Worm (Caenorhabditis elegans) whole organism, young adult: Measurements from ENCODE around the gene Y75B8A.34.

Experiments used
- C17E4.6 ChIP-seq: fragments of 200-800 bp; sonication (Bioruptor generic); IDR thresholded peaks from 2 replicates; pipeline ENCODE4 v1.3.6; 2022; ENCODE audit warnings: missing genetic modification reagents, missing genetic modification characterization, missing compliant biosample characterization
- F10E7.11 ChIP-seq: sonication (generic microtip); optimal IDR thresholded peaks from 2 replicates; lab custom pipeline; 2017; ENCODE audit warnings: mild to moderate bottlenecking, missing genetic modification characterization, moderate library complexity, missing compliant biosample characterization
- F23B12.7 ChIP-seq: sonication (generic microtip); optimal IDR thresholded peaks from 2 replicates; lab custom pipeline; 2017; ENCODE audit warnings: missing genetic modification characterization, mild to moderate bottlenecking, missing compliant biosample characterization, antibody characterized with exemption, moderate library complexity; ENCODE audit not compliant: insufficient read depth
- F52B5.7 ChIP-seq: sonication (generic microtip); optimal IDR thresholded peaks from 2 replicates; lab custom pipeline; 2016; ENCODE audit warnings: mild to moderate bottlenecking, missing genetic modification characterization, missing compliant biosample characterization
- F55B11.4 ChIP-seq: sonication (generic microtip); optimal IDR thresholded peaks from 2 replicates; lab custom pipeline; 2016; ENCODE audit warnings: missing compliant biosample characterization, missing genetic modification characterization, borderline replicate concordance; ENCODE audit not compliant: insufficient read depth
- F57C9.4 ChIP-seq: sonication (generic microtip); optimal IDR thresholded peaks from 2 replicates; lab custom pipeline; 2017; ENCODE audit warnings: mild to moderate bottlenecking, missing genetic modification characterization, missing compliant biosample characterization
- T26A5.8 ChIP-seq: sonication (generic microtip); optimal IDR thresholded peaks from 2 replicates; lab custom pipeline; 2016; ENCODE audit warnings: missing genetic modification characterization, missing compliant biosample characterization
- Y53F4B.3 ChIP-seq: fragments of 200-800 bp; sonication (Bioruptor generic); IDR thresholded peaks from 2 replicates; pipeline ENCODE4 v1.3.6; 2022; ENCODE audit warnings: missing genetic modification reagents, missing genetic modification characterization, missing compliant biosample characterization
- Y56A3A.18 ChIP-seq: fragments of 200-800 bp; sonication (Bioruptor generic); IDR thresholded peaks from 2 replicates; pipeline ENCODE4 v1.3.6; 2022; ENCODE audit warnings: missing genetic modification reagents, missing genetic modification characterization, missing compliant biosample characterization
- Y67H2A.10 ChIP-seq: fragments of 200-800 bp; sonication (Bioruptor generic); conservative IDR thresholded peaks from 2 replicates; pipeline ENCODE4 v1.3.6; 2022; ENCODE audit warnings: missing genetic modification reagents, missing genetic modification characterization, missing compliant biosample characterization
- Y79H2A.3 ChIP-seq: fragments of 200-800 bp; sonication (Bioruptor generic); conservative IDR thresholded peaks from 2 replicates; pipeline ENCODE4 v1.3.6; 2022; ENCODE audit warnings: missing genetic modification reagents, missing genetic modification characterization, missing compliant biosample characterization
- Y95B8A.8 ChIP-seq: fragments of 200-800 bp; sonication (Bioruptor generic); IDR thresholded peaks from 2 replicates; pipeline ENCODE4 v1.3.6; 2022; ENCODE audit warnings: missing genetic modification reagents, missing genetic modification characterization, missing compliant biosample characterization
- ZK185.1 ChIP-seq: sonication (generic microtip); optimal IDR thresholded peaks from 2 replicates; lab custom pipeline; 2016; ENCODE audit warnings: mild to moderate bottlenecking, missing genetic modification characterization, missing compliant biosample characterization; ENCODE audit not compliant: poor library complexity, severe bottlenecking
- akir-1 ChIP-seq: fragments of 200-800 bp; sonication (Bioruptor generic); optimal IDR thresholded peaks from 2 replicates; lab custom pipeline; 2018; ENCODE audit warnings: mild to moderate bottlenecking, missing genetic modification characterization, moderate library complexity, missing compliant biosample characterization
- aptf-2 ChIP-seq: fragments of 200-800 bp; sonication (Bioruptor generic); conservative IDR thresholded peaks from 2 replicates; pipeline ENCODE4 v1.3.6; 2022; ENCODE audit warnings: missing genetic modification reagents, missing genetic modification characterization, missing compliant biosample characterization
- attf-5 ChIP-seq: fragments of 200-800 bp; sonication (Bioruptor generic); optimal IDR thresholded peaks from 2 replicates; lab custom pipeline; 2018; ENCODE audit warnings: mild to moderate bottlenecking, missing genetic modification characterization, missing compliant biosample characterization
- cebp-2 ChIP-seq: fragments of 200-800 bp; sonication (Bioruptor generic); IDR thresholded peaks from 2 replicates; pipeline ENCODE4 v1.3.6; 2022; ENCODE audit warnings: missing genetic modification characterization, missing compliant biosample characterization
- ceh-27 ChIP-seq: fragments of 200-800 bp; sonication (Bioruptor generic); optimal IDR thresholded peaks from 2 replicates; lab custom pipeline; 2018; ENCODE audit warnings: mild to moderate bottlenecking, missing genetic modification characterization, moderate library complexity, missing compliant biosample characterization
- ceh-40 ChIP-seq: fragments of 200-800 bp; sonication (Bioruptor generic); IDR thresholded peaks from 2 replicates; pipeline ENCODE4 v1.3.6; 2022; ENCODE audit warnings: missing genetic modification characterization, missing compliant biosample characterization
- ceh-79 ChIP-seq: sonication (generic microtip); optimal IDR thresholded peaks from 2 replicates; lab custom pipeline; 2017; ENCODE audit warnings: mild to moderate bottlenecking, missing genetic modification characterization, missing compliant biosample characterization
- dox-1 ChIP-seq: fragments of 200-800 bp; sonication (Bioruptor generic); IDR thresholded peaks from 2 replicates; pipeline ENCODE4 v1.3.6; 2022; ENCODE audit warnings: missing genetic modification reagents, missing genetic modification characterization, missing compliant biosample characterization
- egl-44 ChIP-seq: fragments of 200-800 bp; sonication (Bioruptor generic); IDR thresholded peaks from 2 replicates; pipeline ENCODE4 v1.3.6; 2022; ENCODE audit warnings: missing genetic modification reagents, missing genetic modification characterization, missing compliant biosample characterization
- gei-17 ChIP-seq: fragments of 200-800 bp; sonication (Bioruptor generic); optimal IDR thresholded peaks from 2 replicates; lab custom pipeline; 2018; ENCODE audit warnings: mild to moderate bottlenecking, missing genetic modification characterization, missing compliant biosample characterization
- hlh-12 ChIP-seq: sonication (generic microtip); optimal IDR thresholded peaks from 2 replicates; lab custom pipeline; 2016; ENCODE audit warnings: missing genetic modification characterization, missing compliant biosample characterization
- hmg-20 ChIP-seq: fragments of 200-800 bp; sonication (Bioruptor generic); IDR thresholded peaks from 2 replicates; pipeline ENCODE4 v1.3.6; 2022; ENCODE audit warnings: missing genetic modification reagents, missing genetic modification characterization, missing compliant biosample characterization
- hsf-1 ChIP-seq: fragments of 200-800 bp; sonication (Bioruptor generic); IDR thresholded peaks from 2 replicates; pipeline ENCODE4 v1.3.6; 2022; ENCODE audit warnings: missing genetic modification reagents, missing genetic modification characterization, missing compliant biosample characterization
- lag-1 ChIP-seq: fragments of 200-800 bp; sonication (Bioruptor generic); IDR thresholded peaks from 2 replicates; pipeline ENCODE4 v1.3.6; 2022; ENCODE audit warnings: missing genetic modification reagents, missing genetic modification characterization, missing compliant biosample characterization
- let-607 ChIP-seq, 2 experiments: fragments of 200-800 bp in 1 of 2; sonication (Bioruptor generic) in 1 of 2; sonication (generic microtip) in 1 of 2; optimal IDR thresholded peaks; 2 replicates each; lab custom pipeline; 2016 to 2018; ENCODE audit warnings: mild to moderate bottlenecking in 2 of 2, missing compliant biosample characterization in 2 of 2, missing genetic modification characterization in 2 of 2, moderate library complexity in 2 of 2, missing genotype in 1 of 2
- lir-1 ChIP-seq: fragments of 200-800 bp; sonication (Bioruptor generic); conservative IDR thresholded peaks from 2 replicates; pipeline ENCODE4 v1.3.6; 2022; ENCODE audit warnings: missing genetic modification reagents, missing genetic modification characterization, missing compliant biosample characterization
- lsl-1 ChIP-seq: fragments of 200-800 bp; sonication (Bioruptor generic); optimal IDR thresholded peaks from 2 replicates; lab custom pipeline; 2018; ENCODE audit warnings: mild to moderate bottlenecking, missing genetic modification characterization, moderate library complexity, missing compliant biosample characterization
- madf-10 ChIP-seq: sonication (generic microtip); optimal IDR thresholded peaks from 2 replicates; lab custom pipeline; 2016; ENCODE audit warnings: mild to moderate bottlenecking, missing genetic modification characterization, missing compliant biosample characterization
- mel-28 ChIP-seq: sonication (generic microtip); optimal IDR thresholded peaks from 2 replicates; lab custom pipeline; 2016; ENCODE audit warnings: borderline replicate concordance, mild to moderate bottlenecking, missing genetic modification characterization, missing compliant biosample characterization
- nfya-2 ChIP-seq: fragments of 200-800 bp; sonication (Bioruptor generic); IDR thresholded peaks from 2 replicates; pipeline ENCODE4 v1.3.6; 2022; ENCODE audit warnings: missing genetic modification reagents, missing genetic modification characterization, missing compliant biosample characterization
- nhr-120 ChIP-seq: fragments of 200-800 bp; sonication (Bioruptor generic); IDR thresholded peaks from 2 replicates; pipeline ENCODE4 v1.3.6; 2022; ENCODE audit warnings: missing genetic modification characterization, missing compliant biosample characterization
- nhr-179 ChIP-seq: sonication (generic microtip); optimal IDR thresholded peaks from 2 replicates; lab custom pipeline; 2016; ENCODE audit warnings: mild to moderate bottlenecking, missing genetic modification characterization, missing compliant biosample characterization
- nhr-27 ChIP-seq: fragments of 200-800 bp; sonication (Bioruptor generic); optimal IDR thresholded peaks from 2 replicates; lab custom pipeline; 2018; ENCODE audit warnings: mild to moderate bottlenecking, missing genetic modification characterization, moderate library complexity, missing compliant biosample characterization
- nhr-90 ChIP-seq: sonication (generic microtip); optimal IDR thresholded peaks from 2 replicates; lab custom pipeline; 2016; ENCODE audit warnings: missing genotype, mild to moderate bottlenecking, missing genetic modification characterization, missing compliant biosample characterization
- pha-4 ChIP-seq: fragments of 150-350 bp; sonication (generic microtip); optimal IDR thresholded peaks from 2 replicates; lab custom pipeline; 2014; ENCODE audit warnings: missing biosample characterization, missing genetic modification reagents, missing genetic modification characterization
- rcor-1 ChIP-seq: fragments of 200-800 bp; sonication (Bioruptor generic); IDR thresholded peaks from 2 replicates; pipeline ENCODE4 v1.3.6; 2022; ENCODE audit warnings: missing genetic modification reagents, missing genetic modification characterization, missing compliant biosample characterization
- repo-1 ChIP-seq: sonication (generic microtip); optimal IDR thresholded peaks from 2 replicates; lab custom pipeline; 2017; ENCODE audit warnings: mild to moderate bottlenecking, missing genetic modification characterization, missing compliant biosample characterization
- sdz-38 ChIP-seq: sonication (generic microtip); optimal IDR thresholded peaks from 2 replicates; lab custom pipeline; 2016; ENCODE audit warnings: missing genotype, missing genetic modification characterization, missing compliant biosample characterization
- sea-2 ChIP-seq: fragments of 200-800 bp; sonication (Bioruptor generic); IDR thresholded peaks from 2 replicates; pipeline ENCODE4 v1.3.6; 2022; ENCODE audit warnings: missing genetic modification characterization, missing compliant biosample characterization
- snpc-1.3 ChIP-seq: sonication (generic microtip); optimal IDR thresholded peaks from 2 replicates; lab custom pipeline; 2017; ENCODE audit warnings: missing genetic modification characterization, mild to moderate bottlenecking, missing compliant biosample characterization, antibody characterized with exemption, moderate library complexity, missing genotype, missing genetic modification reagents; ENCODE audit not compliant: insufficient read depth
- tlf-1 ChIP-seq: fragments of 200-800 bp; sonication (Bioruptor generic); optimal IDR thresholded peaks from 2 replicates; lab custom pipeline; 2018; ENCODE audit warnings: mild to moderate bottlenecking, missing genetic modification characterization, missing compliant biosample characterization
- unc-130 ChIP-seq: sonication (generic microtip); optimal IDR thresholded peaks from 2 replicates; lab custom pipeline; 2016; ENCODE audit warnings: missing genetic modification reagents, missing genetic modification characterization, missing compliant biosample characterization
- xnd-1 ChIP-seq: sonication (generic microtip); optimal IDR thresholded peaks from 2 replicates; lab custom pipeline; 2016; ENCODE audit warnings: missing genotype, missing genetic modification reagents, missing genetic modification characterization, missing compliant biosample characterization
- ztf-26 ChIP-seq: sonication (generic microtip); optimal IDR thresholded peaks from 2 replicates; lab custom pipeline; 2017; ENCODE audit warnings: missing genetic modification characterization, missing compliant biosample characterization
- ztf-28 ChIP-seq: fragments of 200-800 bp; sonication (Bioruptor generic); IDR thresholded peaks from 2 replicates; pipeline ENCODE4 v1.3.6; 2022; ENCODE audit warnings: missing genetic modification reagents, missing genetic modification characterization, missing compliant biosample characterization
- ztf-6 ChIP-seq: fragments of 200-800 bp; sonication (Bioruptor generic); IDR thresholded peaks from 2 replicates; pipeline ENCODE4 v1.3.6; 2022; ENCODE audit warnings: missing genetic modification reagents, missing genetic modification characterization, missing compliant biosample characterization

Gene Y75B8A.34

DNA sequence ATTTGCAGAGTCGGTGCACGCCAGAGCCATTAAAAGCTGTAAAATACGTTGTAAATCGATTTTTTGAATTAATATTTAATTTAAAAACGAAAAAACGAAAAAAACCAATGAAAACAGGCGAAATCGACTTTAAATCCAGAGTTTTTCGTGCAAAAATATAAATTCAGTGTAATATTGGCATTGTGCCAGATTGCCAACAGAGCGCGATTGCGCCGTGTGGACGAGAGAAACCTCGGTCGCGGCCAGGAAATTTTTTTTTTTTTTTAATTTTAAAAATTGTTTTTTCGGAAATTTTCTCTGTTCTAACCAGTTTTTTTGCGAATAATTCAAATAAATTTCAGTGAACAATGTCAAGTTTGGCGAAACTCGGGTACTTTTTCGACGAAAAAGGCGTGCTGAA lies 8.1 kb upstream of the Y75B8A.34 start, which contains the start of the genes pph-4.1 and Y75B8A.31 (continued):
- no peak for TF ChIP-seq hsf-1 (GFP tag; lab: Robert Waterston, UW)
- peak; percentile 85 for TF ChIP-seq attf-5 (GFP tag; lab: Kevin White, UChicago)
- peak; percentile 42 for TF ChIP-seq ztf-26 (tag; lab: Kevin White, UChicago)
- TF ChIP-seq Y67H2A.10: peak; percentile 59; the same call in 1 of the 2 replicates
- TF ChIP-seq nhr-120 (GFP tag; lab: Robert Waterston, UW): no peak
- no peak for TF ChIP-seq lag-1 (GFP tag; lab: Robert Waterston, UW)
- peak; percentile 20 for TF ChIP-seq pha-4 (tag; lab: Kevin White, UChicago)
- 0 out of 2 replicates have a peak, but pooled peaks have one; percentile 15 for TF ChIP-seq hmg-20 (GFP tag; lab: Robert Waterston, UW)
- TF ChIP-seq xnd-1 (tag; lab: Kevin White, UChicago): peak; percentile 36
- no peak; the same call in 1 of the 2 replicates for TF ChIP-seq aptf-2
- TF ChIP-seq T26A5.8 (tag; lab: Kevin White, UChicago): no peak
- no peak for TF ChIP-seq mel-28 (tag; lab: Kevin White, UChicago)
- TF ChIP-seq snpc-1.3 (tag; lab: Kevin White, UChicago): peak; percentile 45
- no peak for TF ChIP-seq sdz-38
- peak; percentile 93 for TF ChIP-seq dox-1 (GFP tag; lab: Robert Waterston, UW)
- no peak for TF ChIP-seq nhr-27 (tag; lab: Kevin White, UChicago)
- TF ChIP-seq ztf-6 (GFP tag; lab: Robert Waterston, UW): 0 out of 2 replicates have a peak, but pooled peaks have one; percentile 37
- TF ChIP-seq ZK185.1 (tag; lab: Kevin White, UChicago): no peak
- TF ChIP-seq tlf-1 (GFP tag; lab: Kevin White, UChicago): peak; percentile 58
- TF ChIP-seq Y95B8A.8 (GFP tag; lab: Robert Waterston, UW): peak; percentile 70; the same call in 1 of the 2 replicates
- TF ChIP-seq cebp-2 (GFP tag; lab: Robert Waterston, UW): no peak
- TF ChIP-seq F23B12.7 (tag; lab: Kevin White, UChicago): peak; percentile 73
- TF ChIP-seq ceh-40: no peak
- TF ChIP-seq lir-1: peak; percentile 67
- no peak for TF ChIP-seq nfya-2 (GFP tag; lab: Robert Waterston, UW)
- TF ChIP-seq ceh-27: peak; percentile 66
- TF ChIP-seq ceh-79: no peak
- peak in 1 of 2 experiments; percentile 65 for TF ChIP-seq let-607 (tag; optimal IDR thresholded peaks at IDR 0.05; lab: Kevin White, UChicago)
- no peak for TF ChIP-seq nhr-90 (tag; lab: Kevin White, UChicago)
- TF ChIP-seq F10E7.11: no peak
- no peak for TF ChIP-seq F57C9.4 (tag; lab: Kevin White, UChicago)
- no peak for TF ChIP-seq C17E4.6 (GFP tag; lab: Robert Waterston, UW)
- TF ChIP-seq ztf-28 (GFP tag; lab: Robert Waterston, UW): peak; percentile 74; the same call in 1 of the 2 replicates
- TF ChIP-seq gei-17 (GFP tag; lab: Kevin White, UChicago): no peak
- no peak for TF ChIP-seq sea-2
- TF ChIP-seq Y56A3A.18 (GFP tag; lab: Robert Waterston, UW): no peak
- TF ChIP-seq F52B5.7 (tag; lab: Kevin White, UChicago): no peak
- no peak for TF ChIP-seq Y79H2A.3 (GFP tag; lab: Robert Waterston, UW)
- peak; percentile 68 for TF ChIP-seq lsl-1 (GFP tag; lab: Kevin White, UChicago)
- no peak for TF ChIP-seq egl-44 (GFP tag; lab: Robert Waterston, UW)
- no peak for TF ChIP-seq hlh-12 (tag; lab: Kevin White, UChicago)
- peak; percentile 76 for TF ChIP-seq rcor-1
- no peak for TF ChIP-seq nhr-179
- TF ChIP-seq repo-1: no peak
- TF ChIP-seq F55B11.4 (tag; lab: Kevin White, UChicago): no peak
- TF ChIP-seq madf-10 (tag; lab: Kevin White, UChicago): peak; percentile 34
- TF ChIP-seq unc-130 (GFP tag; lab: Kevin White, UChicago): peak; percentile 58
- no peak for TF ChIP-seq Y53F4B.3 (GFP tag; lab: Robert Waterston, UW)
- no peak for TF ChIP-seq akir-1 (GFP tag; lab: Kevin White, UChicago)
